Fruit fly (Drosophila melanogaster) whole organism: ENCODE measurements around the gene ppk22.

ENCODE experiments used
- CG8478 ChIP-seq: fragments of >200 bp; optimal IDR thresholded peaks from 2 replicates; lab custom pipeline; 2018; ENCODE audit warnings: inconsistent platforms
- Dll ChIP-seq: fragments of >200 bp; optimal IDR thresholded peaks from 2 replicates; lab custom pipeline; 2017
- EcR ChIP-seq, 2 experiments: fragments of >200 bp; optimal IDR thresholded peaks; 2 replicates each; lab custom pipeline; 2017; ENCODE audit warnings: missing biosample characterization in 2 of 2, missing genetic modification characterization in 2 of 2, missing genetic modification reagents in 2 of 2
- pan ChIP-seq: fragments of >200 bp; optimal IDR thresholded peaks from 2 replicates; lab custom pipeline; 2017
- psq ChIP-seq: fragments of >200 bp; optimal IDR thresholded peaks from 2 replicates; lab custom pipeline; 2017
- usp ChIP-seq: fragments of >200 bp; optimal IDR thresholded peaks from 2 replicates; lab custom pipeline; 2017; ENCODE audit warnings: missing biosample characterization, missing genetic modification characterization, mixed read lengths

Gene ppk22

DNA sequence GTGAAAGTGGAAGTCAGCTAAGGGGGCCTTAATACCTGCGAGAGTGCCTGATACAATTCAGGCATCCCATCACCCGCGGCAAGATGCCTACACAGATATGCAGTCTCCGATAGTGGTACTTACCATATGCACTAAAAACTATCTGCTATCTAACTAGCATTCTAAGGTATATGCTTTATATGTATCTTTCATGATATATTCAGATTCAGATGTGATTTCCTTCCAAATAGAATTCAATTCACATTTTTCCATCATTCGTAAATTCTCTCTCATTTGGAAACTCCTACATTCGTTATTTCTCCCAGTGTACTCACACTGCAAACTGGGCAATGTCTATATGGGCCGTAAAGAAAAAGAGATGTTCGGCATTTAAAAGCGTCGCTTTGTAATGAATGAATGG lies 26.9 kb upstream of the ppk22 start:
- TF ChIP-seq CG8478 (lab: Kevin White, UChicago) = no peak
- TF ChIP-seq psq (lab: Kevin White, UChicago) = no peak
- TF ChIP-seq EcR (GFP tag; optimal IDR thresholded peaks at IDR 0.05; lab: Kevin White, UChicago) = no peak
- TF ChIP-seq Dll (lab: Kevin White, UChicago) = no peak
- no peak for TF ChIP-seq pan (lab: Kevin White, UChicago)

DNA sequence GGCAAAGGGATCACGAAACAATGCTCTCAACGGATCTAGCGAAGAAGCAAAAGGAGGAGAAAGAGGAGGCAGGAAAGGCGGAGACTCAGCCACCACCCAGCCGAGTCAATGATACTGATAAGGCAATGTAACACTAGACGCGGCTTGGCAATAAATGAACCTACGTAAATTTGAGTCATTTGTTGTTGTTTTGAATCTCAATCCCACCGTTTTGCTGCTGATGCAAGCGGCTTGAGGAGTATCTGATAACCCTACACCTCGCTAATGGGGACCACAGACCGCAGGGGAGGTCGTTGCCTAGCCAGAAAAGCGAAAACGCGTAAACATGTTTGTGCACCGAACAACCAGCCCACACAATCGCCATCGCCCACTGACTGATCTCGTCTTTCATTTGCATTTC lies 19.1 kb upstream of the ppk22 start:
- TF ChIP-seq pan (lab: Kevin White, UChicago) (no peak), psq (lab: Kevin White, UChicago) (no peak), usp (GFP tag; lab: Kevin White, UChicago) (no peak), EcR (GFP tag; optimal IDR thresholded peaks at IDR 0.05; lab: Kevin White, UChicago) (no peak), CG8478 (lab: Kevin White, UChicago) (no peak), Dll (lab: Kevin White, UChicago) (no peak)

DNA sequence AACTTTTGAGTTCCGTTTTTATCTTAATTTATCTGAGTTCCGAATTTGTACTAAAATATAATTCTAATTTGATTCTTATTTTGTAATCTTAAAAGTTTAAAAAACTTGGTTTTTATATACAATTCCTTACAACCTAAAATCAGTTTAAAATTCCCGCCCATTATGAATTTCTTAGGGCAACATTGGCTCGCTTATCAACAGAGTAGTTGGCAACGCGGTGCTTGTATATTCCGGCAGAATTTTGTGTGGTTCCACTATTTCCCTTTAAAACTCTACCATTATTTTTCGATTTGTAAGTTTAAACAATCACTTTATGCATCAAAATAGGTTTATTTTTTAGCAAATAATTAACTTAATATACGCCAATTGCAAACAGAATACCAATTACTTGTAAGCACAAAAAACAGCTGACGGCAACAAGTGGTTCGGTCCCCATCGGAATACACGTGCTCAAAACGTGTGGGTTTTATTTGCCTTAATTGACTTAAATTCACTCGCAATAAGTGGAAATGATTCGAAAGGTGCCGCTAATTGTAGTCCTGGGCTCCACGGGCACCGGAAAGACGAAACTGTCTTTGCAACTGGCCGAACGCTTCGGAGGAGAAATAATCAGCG lies 17.3 kb upstream of the ppk22 start, which contains the start of the genes CG11089 and CG31381:
Gene CG11089, plus strand, starts transcription at position 203 of the 615 bp plus-strand sequence.
Gene CG31381, plus strand, starts transcription at position 203 of the 615 bp plus-strand sequence.
- TF ChIP-seq EcR (GFP tag; optimal IDR thresholded peaks at IDR 0.05; lab: Kevin White, UChicago) (no peak), pan (lab: Kevin White, UChicago) (no peak), usp (GFP tag; lab: Kevin White, UChicago) (no peak), CG8478 (lab: Kevin White, UChicago) (no peak), Dll (lab: Kevin White, UChicago) (no peak), psq (lab: Kevin White, UChicago) (no peak)

DNA sequence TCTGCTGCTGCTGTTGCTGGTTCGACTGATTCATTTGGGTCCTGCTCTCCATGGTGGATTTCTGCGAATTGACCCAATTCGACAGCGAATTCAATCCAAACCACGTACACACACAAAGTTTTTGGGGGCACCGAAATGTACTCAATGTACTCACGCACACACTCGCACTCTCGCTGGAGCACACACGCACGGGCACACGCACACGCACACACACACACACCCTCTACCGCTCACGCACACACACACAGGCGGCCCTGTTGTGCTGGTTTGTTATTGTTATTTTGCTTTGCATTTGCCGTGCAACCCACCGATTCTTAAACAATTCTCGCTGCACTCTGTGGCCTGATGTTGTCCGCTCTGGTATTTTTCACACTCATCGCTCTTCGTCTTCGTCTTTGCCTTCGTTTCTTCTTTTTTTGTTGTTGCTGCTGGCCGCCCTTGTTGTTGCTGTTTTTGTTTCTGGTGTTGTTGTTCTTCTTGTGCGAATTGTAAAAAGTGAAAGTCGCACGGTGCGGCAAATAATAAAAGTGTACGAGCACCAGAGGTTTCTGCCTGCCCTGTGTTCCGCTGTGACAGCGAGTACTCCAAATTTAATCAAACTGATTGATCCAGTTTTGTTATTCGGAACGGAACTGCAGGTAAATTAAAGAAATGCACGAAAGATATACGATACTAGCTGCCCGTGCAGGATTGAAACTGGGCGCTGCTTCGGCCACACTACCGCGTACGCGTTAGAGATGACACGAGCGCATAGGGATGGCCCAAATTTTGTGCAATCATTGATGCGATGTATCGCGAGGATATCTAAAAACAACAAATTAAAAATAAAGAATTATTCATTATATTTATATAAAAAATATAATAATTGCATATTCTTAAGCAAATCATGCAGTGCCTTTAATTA lies 16.6 kb upstream of the ppk22 start, which contains the start of gene CG3744:
Gene CG3744, minus strand, starts transcription at position 716 of the 904 bp plus-strand sequence.
- TF ChIP-seq Dll (lab: Kevin White, UChicago) = no peak
- no peak for TF ChIP-seq pan (lab: Kevin White, UChicago)
- TF ChIP-seq psq (lab: Kevin White, UChicago) = no peak
- TF ChIP-seq usp (GFP tag; lab: Kevin White, UChicago) = no peak
- TF ChIP-seq EcR (GFP tag; optimal IDR thresholded peaks at IDR 0.05; lab: Kevin White, UChicago) = no peak
- peak; percentile 59 for TF ChIP-seq CG8478 (lab: Kevin White, UChicago)

DNA sequence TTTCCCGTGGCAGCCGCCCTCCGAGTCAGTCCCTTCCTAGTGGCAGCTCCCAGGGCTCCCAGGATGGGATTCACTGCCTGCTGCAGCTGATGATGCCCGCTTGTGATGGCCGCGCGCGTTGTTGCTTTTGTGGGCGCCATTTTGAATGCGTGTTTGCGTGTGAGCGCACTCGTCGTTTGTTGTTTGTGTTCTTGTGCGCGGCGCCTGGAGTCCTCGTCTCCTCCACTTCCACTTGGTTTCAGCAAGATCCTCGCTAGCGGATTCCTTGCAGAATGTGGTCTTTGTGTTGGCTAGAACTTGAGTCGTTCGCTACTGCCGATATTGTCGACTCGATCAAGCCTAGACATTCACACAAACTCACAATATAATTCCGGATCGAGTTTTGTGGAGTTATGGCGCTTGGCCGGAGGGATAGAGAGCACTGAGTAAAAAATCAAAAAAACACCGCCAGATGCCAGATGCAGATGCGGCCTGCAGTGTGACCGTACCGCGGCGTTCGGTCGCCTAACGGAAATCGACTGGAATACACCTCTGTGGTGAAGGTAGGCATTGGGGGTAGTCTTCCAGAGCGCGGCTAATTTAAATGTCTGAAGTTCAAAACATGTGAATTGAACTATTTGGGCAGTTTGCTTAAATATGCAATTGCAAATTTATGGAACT lies 10.9 kb upstream of the ppk22 start, which contains the start of gene CycB3:
Gene CycB3, minus strand, starts transcription at position 428 of the 660 bp plus-strand sequence.
- TF ChIP-seq usp (GFP tag; lab: Kevin White, UChicago) (no peak), psq (lab: Kevin White, UChicago) (no peak), CG8478 (lab: Kevin White, UChicago) (no peak), EcR (GFP tag; optimal IDR thresholded peaks at IDR 0.05; lab: Kevin White, UChicago) (no peak), pan (lab: Kevin White, UChicago) (no peak), Dll (lab: Kevin White, UChicago) (no peak)

DNA sequence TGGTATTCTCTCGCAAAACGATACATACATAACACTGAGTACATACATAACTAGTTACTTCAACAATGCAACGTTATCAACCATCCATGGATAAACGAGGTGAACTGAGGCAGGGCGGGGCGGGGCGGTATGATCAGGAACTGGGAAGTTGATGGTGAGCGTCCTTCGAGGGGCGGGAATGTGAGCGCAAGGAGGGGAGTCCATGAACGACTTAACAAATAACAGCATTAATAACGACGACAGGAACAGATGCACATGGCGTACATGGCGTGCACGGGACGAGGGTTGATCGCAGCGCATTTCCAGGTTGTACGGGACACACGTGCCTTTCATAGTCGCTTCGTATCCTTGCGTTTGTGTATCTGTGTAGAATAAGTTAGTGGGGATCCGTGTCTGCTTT lies 8.4 kb upstream of the ppk22 start:
- TF ChIP-seq pan (lab: Kevin White, UChicago) (no peak), Dll (lab: Kevin White, UChicago) (no peak), CG8478 (lab: Kevin White, UChicago) (no peak), EcR (GFP tag; optimal IDR thresholded peaks at IDR 0.05; lab: Kevin White, UChicago) (no peak), usp (GFP tag; lab: Kevin White, UChicago) (no peak), psq (lab: Kevin White, UChicago) (no peak)

DNA sequence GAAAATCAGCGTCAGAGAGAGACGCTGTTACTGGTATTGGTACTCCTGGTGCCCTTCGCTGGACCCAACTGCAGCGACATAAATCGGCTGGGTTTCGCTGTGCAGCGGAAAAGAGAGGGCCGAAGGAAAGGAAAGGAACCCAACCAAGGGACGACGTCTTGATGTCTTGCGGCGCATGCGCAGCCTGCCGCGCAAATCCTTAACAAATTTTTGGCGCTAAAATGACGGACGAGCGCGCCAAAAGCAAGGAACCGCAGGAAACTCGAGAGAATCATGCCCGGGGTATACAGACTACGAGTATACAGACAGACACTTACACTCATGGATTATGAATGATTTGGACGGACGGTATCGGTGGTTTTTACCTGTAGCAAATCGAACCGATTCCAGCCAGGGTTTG lies 7.4 kb upstream of the ppk22 start:
- TF ChIP-seq CG8478 (lab: Kevin White, UChicago) = no peak
- no peak for TF ChIP-seq EcR (GFP tag; optimal IDR thresholded peaks at IDR 0.05; lab: Kevin White, UChicago)
- TF ChIP-seq Dll (lab: Kevin White, UChicago) = no peak
- no peak for TF ChIP-seq psq (lab: Kevin White, UChicago)
- TF ChIP-seq pan (lab: Kevin White, UChicago) = no peak
- TF ChIP-seq usp (GFP tag; lab: Kevin White, UChicago) = no peak

DNA sequence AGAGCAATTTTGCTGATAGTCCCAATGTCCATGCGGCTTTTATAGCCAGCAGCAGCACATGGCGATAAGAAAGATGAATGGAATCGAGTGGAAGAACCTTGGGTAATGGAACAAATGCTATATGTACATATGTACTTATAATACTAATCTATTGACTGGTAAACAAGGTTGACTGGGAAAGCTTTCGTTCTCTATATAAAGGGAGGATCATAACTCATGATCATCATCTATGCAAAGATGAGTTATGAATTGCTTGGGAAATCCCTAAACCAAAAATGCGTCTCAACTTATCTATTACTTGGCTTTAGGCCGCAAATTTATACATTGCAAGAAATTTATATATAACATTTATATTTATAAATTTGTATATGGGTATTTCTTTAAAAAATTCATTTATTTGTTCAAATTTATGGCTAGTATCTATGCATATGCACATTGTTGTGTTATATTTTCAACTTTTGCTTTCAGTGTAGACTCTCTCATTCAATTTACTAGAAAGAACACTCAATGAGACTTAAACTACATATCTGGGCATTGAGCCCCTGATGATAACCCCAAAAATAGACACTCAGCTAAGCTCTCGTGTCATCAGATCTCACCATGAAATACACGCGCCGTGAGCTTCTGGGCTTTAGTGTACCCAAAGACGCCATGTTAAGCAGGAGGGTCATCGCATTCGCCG lies 5.3 kb upstream of the ppk22 start, which contains the start of the genes Srg1 and Elal:
Gene Srg1, minus strand, starts transcription at position 14 of the 682 bp plus-strand sequence.
Gene Elal, plus strand, starts transcription at position 632 of the 682 bp plus-strand sequence.
- TF ChIP-seq Dll (lab: Kevin White, UChicago) (no peak), usp (GFP tag; lab: Kevin White, UChicago) (no peak), CG8478 (lab: Kevin White, UChicago) (no peak), psq (lab: Kevin White, UChicago) (no peak), EcR (GFP tag; optimal IDR thresholded peaks at IDR 0.05; lab: Kevin White, UChicago) (no peak), pan (lab: Kevin White, UChicago) (no peak)

DNA sequence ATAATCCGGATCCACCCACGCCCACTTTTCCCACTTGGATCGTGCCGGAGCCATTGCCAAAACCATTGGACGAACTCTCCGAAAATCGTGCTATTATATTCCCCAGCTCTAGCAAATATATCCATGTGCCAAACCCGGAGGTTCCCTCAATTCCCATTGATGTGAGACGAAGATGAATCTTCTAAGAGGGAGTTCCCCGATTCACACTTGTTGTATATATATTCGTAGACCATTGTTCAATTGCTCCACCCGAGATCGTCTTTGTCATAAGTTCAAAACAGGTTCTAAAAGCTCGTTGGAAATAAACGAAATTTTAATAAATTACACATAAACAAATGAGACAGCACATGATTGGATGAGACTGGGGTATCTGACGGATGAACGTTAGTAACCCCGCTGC lies 4.3 kb upstream of the ppk22 start:
- TF ChIP-seq pan (lab: Kevin White, UChicago) (no peak), CG8478 (lab: Kevin White, UChicago) (no peak), psq (lab: Kevin White, UChicago) (no peak), usp (GFP tag; lab: Kevin White, UChicago) (no peak)
